Worm (Caenorhabditis elegans) whole organism, L4/young adult: ENCODE measurements around the gene msp-36.

Experiments used
- W03F9.2 ChIP-seq: fragments of 150-350 bp; optimal IDR thresholded peaks from 2 replicates; lab custom pipeline; 2014; ENCODE audit warnings: missing biosample characterization, missing genetic modification characterization
- dao-5 ChIP-seq: sonication (generic microtip); optimal IDR thresholded peaks from 2 replicates; lab custom pipeline; 2016; ENCODE audit warnings: missing genotype, missing genetic modification characterization, moderate library complexity, missing compliant biosample characterization
- him-1 ChIP-seq: sonication (generic microtip); optimal IDR thresholded peaks from 2 replicates; lab custom pipeline; 2016; ENCODE audit warnings: missing genotype, missing genetic modification reagents, missing genetic modification characterization, missing compliant biosample characterization

DNA sequence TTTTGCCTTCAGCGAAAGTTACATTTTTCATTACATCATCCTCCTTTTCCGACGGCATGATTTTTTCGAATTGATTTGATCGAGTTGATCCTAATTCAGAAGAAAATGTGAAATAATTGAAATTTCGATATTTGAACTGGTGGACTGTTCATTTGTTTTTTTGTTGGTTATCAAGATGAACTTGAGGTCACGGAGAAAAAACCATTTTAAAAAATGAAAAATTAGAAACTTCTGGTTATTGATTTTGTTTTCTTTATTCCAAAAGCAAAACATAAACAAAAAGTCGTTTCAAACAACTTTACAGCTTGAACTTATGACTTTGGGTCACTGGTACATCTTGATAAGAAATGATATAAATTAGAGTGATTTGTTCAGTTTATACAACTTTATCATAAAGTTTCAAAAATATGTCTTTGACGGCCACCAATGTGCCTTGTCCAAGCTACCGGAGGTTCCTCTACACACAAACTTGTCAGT is 20.2 kb upstream of the msp-36 start, which contains the start of the genes ttbk-4 and W01B6.4:
- no peak for TF ChIP-seq dao-5 (tag; lab: Kevin White, UChicago)
- TF ChIP-seq him-1 = no peak
- TF ChIP-seq W03F9.2 (tag; lab: Kevin White, UChicago) = no peak
